Worm (Caenorhabditis elegans): ENCODE measurements around the gene svh-1.

Gene svh-1

ce11 chrIV:8163687-8164086 is 42.7 kb upstream of the svh-1 start, which contains the start of gene clec-51:
TSS of gene clec-51 (minus strand) at chrIV:8163800.
- TF ChIP-seq elt-2 (tag; optimal IDR thresholded peaks at IDR 0.05): peak; percentile 4
- no peak for TF ChIP-seq elt-4 (tag; optimal IDR thresholded peaks at IDR 0.05)
- no peak for TF ChIP-seq ceh-19 (GFP tag; optimal IDR thresholded peaks at IDR 0.05)
- no peak for TF ChIP-seq F13H6.1 (tag; optimal IDR thresholded peaks at IDR 0.05)
- TF ChIP-seq ceh-30 (tag; optimal IDR thresholded peaks at IDR 0.05): no peak
- no peak for TF ChIP-seq dve-1 (tag; optimal IDR thresholded peaks at IDR 0.05)

- no peak for TF ChIP-seq ceh-6 (GFP tag; optimal IDR thresholded peaks at IDR 0.05)
- no peak for TF ChIP-seq ztf-16 (tag; optimal IDR thresholded peaks at IDR 0.05)
Measured at ce11 chrIV:8164515-8164914, 41.9 kb upstream of the svh-1 start.

- TF ChIP-seq tbx-2 (tag; optimal IDR thresholded peaks at IDR 0.05): no peak
- TF ChIP-seq Y22D7AL.16 (tag; optimal IDR thresholded peaks at IDR 0.05): no peak
- TF ChIP-seq unc-42 (tag; optimal IDR thresholded peaks at IDR 0.05): no peak
- TF ChIP-seq ahr-1 (tag; optimal IDR thresholded peaks at IDR 0.05): no peak
- no peak for TF ChIP-seq sox-2 (GFP tag; IDR thresholded peaks at IDR 0.05)
- no peak for TF ChIP-seq lin-11 (tag; optimal IDR thresholded peaks at IDR 0.05)
- TF ChIP-seq ama-1 (optimal IDR thresholded peaks at IDR 0.05): no peak
Measured at ce11 chrIV:8165950-8166349, 40.5 kb upstream of the svh-1 start, which contains the start of gene B0218.7. TSS of gene B0218.7 (minus strand) at chrIV:8166050.

- TF ChIP-seq sdc-2 (tag; optimal IDR thresholded peaks at IDR 0.05) (no peak), ahr-1 (tag; optimal IDR thresholded peaks at IDR 0.05) (no peak), unc-55 (GFP tag; optimal IDR thresholded peaks at IDR 0.05) (no peak), ceh-22 (tag; optimal IDR thresholded peaks at IDR 0.05) (no peak), pha-4 (tag; optimal IDR thresholded peaks at IDR 0.05) (no peak), fkh-6 (tag; optimal IDR thresholded peaks at IDR 0.05) (no peak), ceh-45 (GFP tag; IDR thresholded peaks at IDR 0.05) (no peak), lim-6 (tag; optimal IDR thresholded peaks at IDR 0.05) (no peak), odd-2 (tag; optimal IDR thresholded peaks at IDR 0.05) (no peak), hlh-6 (tag; optimal IDR thresholded peaks at IDR 0.05) (no peak), C38D4.7 (GFP tag; optimal IDR thresholded peaks at IDR 0.05) (no peak), che-1 (tag; optimal IDR thresholded peaks at IDR 0.05) (no peak), pha-2 (tag; optimal IDR thresholded peaks at IDR 0.05) (no peak)
Measured at ce11 chrIV:8168660-8169059, 37.8 kb upstream of the svh-1 start, which contains the start of gene clec-52. TSS of gene clec-52 (minus strand) at chrIV:8168760.

- TF ChIP-seq pax-1 (tag; optimal IDR thresholded peaks at IDR 0.05) (no peak), rnt-1 (tag; optimal IDR thresholded peaks at IDR 0.05) (no peak), nhr-11 (tag; optimal IDR thresholded peaks at IDR 0.05) (no peak), ttx-3 (tag; optimal IDR thresholded peaks at IDR 0.05) (no peak), sox-2 (GFP tag; IDR thresholded peaks at IDR 0.05) (no peak), ref-2 (tag; optimal IDR thresholded peaks at IDR 0.05) (no peak), unc-86 (tag; optimal IDR thresholded peaks at IDR 0.05) (no peak), K02D7.2 (tag; optimal IDR thresholded peaks at IDR 0.05) (no peak), unc-3 (GFP tag; conservative IDR thresholded peaks at IDR 0.05) (no peak), unc-3 (tag; optimal IDR thresholded peaks at IDR 0.05) (no peak), tbx-7 (tag; optimal IDR thresholded peaks at IDR 0.05) (no peak), unc-42 (tag; optimal IDR thresholded peaks at IDR 0.05) (no peak), ceh-31 (tag; optimal IDR thresholded peaks at IDR 0.05) (no peak)
Measured at ce11 chrIV:8169674-8170073, 36.7 kb upstream of the svh-1 start, which contains the start of gene C07G1.15. TSS of gene C07G1.15 (plus strand) at chrIV:8169974.

Measured in whole organism, late embryonic.